Worm (Caenorhabditis elegans): ENCODE data around the gene C45G9.6.

DNA sequence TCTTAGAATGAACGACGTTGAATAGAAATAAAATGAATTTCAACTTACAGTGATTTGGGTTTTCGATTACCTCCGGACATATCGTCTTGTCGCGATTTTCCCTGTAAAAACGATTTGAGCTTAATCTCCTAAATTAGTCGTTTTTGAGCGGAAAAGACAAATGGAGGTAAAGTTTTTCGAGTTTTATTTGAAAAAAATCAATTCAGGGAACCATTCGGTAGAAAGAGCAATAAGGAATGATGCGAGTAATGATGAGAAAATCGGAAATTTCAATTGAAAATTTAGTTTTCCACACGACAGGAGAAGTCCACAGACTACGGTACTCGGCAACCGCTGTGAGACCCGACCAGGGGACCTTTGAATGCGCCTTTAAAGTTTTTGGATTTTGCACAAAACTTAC lies 34.0 kb upstream of the C45G9.6 start, which contains the start of gene R144.10:
- TF ChIP-seq ceh-2 (tag; optimal IDR thresholded peaks at IDR 0.05): no peak
- no peak for TF ChIP-seq ets-4 (tag; optimal IDR thresholded peaks at IDR 0.05)
- no peak for TF ChIP-seq sox-4 (tag; optimal IDR thresholded peaks at IDR 0.05)
- TF ChIP-seq ceh-9 (tag; optimal IDR thresholded peaks at IDR 0.05): no peak
- no peak for TF ChIP-seq pros-1 (tag; optimal IDR thresholded peaks at IDR 0.05)
- TF ChIP-seq eyg-1 (tag; optimal IDR thresholded peaks at IDR 0.05): no peak
- no peak for TF ChIP-seq gmeb-2 (tag; optimal IDR thresholded peaks at IDR 0.05)
